1 fruit fly cellular context compared by ENCODE assay signal in the genomic region with DNA sequence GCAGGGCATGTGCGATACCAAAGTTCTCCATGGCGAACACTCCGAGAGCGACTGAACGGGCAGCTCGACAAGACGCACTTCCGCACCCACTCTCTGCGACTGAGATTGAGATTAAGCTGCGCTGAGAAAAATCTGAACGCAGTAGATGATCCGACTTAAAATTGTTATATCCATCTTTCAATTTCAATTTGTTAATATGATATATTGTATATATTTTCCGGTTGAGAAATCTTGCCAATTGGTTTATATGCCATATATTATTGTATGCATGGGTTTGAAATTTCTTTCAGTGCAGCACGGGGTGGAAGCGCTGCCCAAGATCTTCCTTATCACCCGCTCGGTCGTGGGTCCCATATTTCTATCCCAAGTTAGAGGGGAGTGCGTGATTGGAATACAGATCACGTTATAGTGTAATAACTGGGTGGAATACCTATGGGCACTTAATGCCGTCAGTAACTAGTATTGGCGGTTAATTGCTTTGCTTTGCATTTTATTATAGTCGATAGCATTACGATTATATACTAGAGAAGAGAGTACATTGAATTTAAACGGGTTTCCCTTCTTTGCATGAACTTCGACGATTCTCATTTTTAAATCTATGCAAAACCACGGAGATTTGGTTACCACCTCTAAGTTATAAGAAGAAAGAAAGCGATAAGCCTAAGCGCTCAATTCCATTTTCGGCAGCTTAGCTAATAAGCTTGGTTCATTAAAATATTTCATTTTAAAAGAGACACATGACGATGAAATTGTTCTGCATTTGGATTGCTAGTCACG.
TF ChIP-seq lines count a peak whose summit lies in the region.

A gene (minus strand): TSS at position 57 of the 777 bp plus-strand sequence.
A gene (plus strand): TSS at position 727 of the 777 bp plus-strand sequence.

TF ChIP-seq in whole organism, embryonic, 481 proteins besides CTCF, POLR2A, EP300 and RAD21 (continued from another document and continues in another):
- TF ChIP-seq pho (GFP tag; optimal IDR thresholded peaks at IDR 0.05; lab: Kevin White, UChicago) (peak; percentile 34), Ets65A (GFP tag; lab: Kevin White, UChicago) (peak; percentile 91), Doc2 (GFP tag; IDR thresholded peaks at IDR 0.05; lab: Robert Waterston, UW) (peak; percentile 44; the same call in 1 of the 2 replicates), CG7928 (GFP tag; optimal IDR thresholded peaks at IDR 0.05; lab: Kevin White, UChicago) (peak; percentile 30), ap (GFP tag; IDR thresholded peaks at IDR 0.05; lab: Robert Waterston, UW) (peak; percentile 46; the same call in 1 of the 2 replicates), gce (GFP tag; IDR thresholded peaks at IDR 0.05; lab: Robert Waterston, UW) (peak; percentile 78), CG34224 (GFP tag; IDR thresholded peaks at IDR 0.05; lab: Robert Waterston, UW; ENCODE audit: partially characterized antibody) (no peak), CG1832 (GFP tag; optimal IDR thresholded peaks at IDR 0.05; lab: Kevin White, UChicago) (no peak), HLH54F (GFP tag; optimal IDR thresholded peaks at IDR 0.05; lab: Kevin White, UChicago) (peak; percentile 47), CG7987 (GFP tag; optimal IDR thresholded peaks at IDR 0.05; lab: Kevin White, UChicago) (peak; percentile 63), CG17829 (tag; optimal IDR thresholded peaks at IDR 0.05; lab: Kevin White, UChicago) (peak; percentile 84), Dfd (GFP tag; optimal IDR thresholded peaks at IDR 0.05; lab: Kevin White, UChicago) (no peak), CG10209 (GFP tag; optimal IDR thresholded peaks at IDR 0.05; lab: Kevin White, UChicago) (peak; percentile 73), hth (optimal IDR thresholded peaks at IDR 0.05; lab: Kevin White, UChicago) (no peak), bab2 (GFP tag; optimal IDR thresholded peaks at IDR 0.05; lab: Kevin White, UChicago) (peak; percentile 22), GATAe (GFP tag; conservative IDR thresholded peaks at IDR 0.05; lab: Robert Waterston, UW) (peak; percentile 30; the same call in 1 of the 2 replicates), mirr (GFP tag; optimal IDR thresholded peaks at IDR 0.05; lab: Kevin White, UChicago) (no peak), HmgZ (tag; optimal IDR thresholded peaks at IDR 0.05; lab: Kevin White, UChicago) (peak; percentile 70), cas (GFP tag; IDR thresholded peaks at IDR 0.05; lab: Robert Waterston, UW) (peak; percentile 42; the same call in 1 of the 2 replicates), Lhr (GFP tag; optimal IDR thresholded peaks at IDR 0.05; lab: Kevin White, UChicago) (peak; percentile 32), btn (GFP tag; optimal IDR thresholded peaks at IDR 0.05; lab: Kevin White, UChicago) (no peak), pita (GFP tag; optimal IDR thresholded peaks at IDR 0.05; lab: Kevin White, UChicago) (no peak), maf-S (GFP tag; optimal IDR thresholded peaks at IDR 0.05; lab: Kevin White, UChicago) (no peak), sna (GFP tag; IDR thresholded peaks at IDR 0.05; lab: Robert Waterston, UW; ENCODE audit: partially characterized antibody) (no peak), tin (GFP tag; optimal IDR thresholded peaks at IDR 0.05; lab: Kevin White, UChicago) (peak; percentile 77), NC2α (GFP tag; optimal IDR thresholded peaks at IDR 0.05; lab: Kevin White, UChicago) (no peak), CG3065 (GFP tag; optimal IDR thresholded peaks at IDR 0.05; lab: Kevin White, UChicago) (no peak), Bteb2 (GFP tag; optimal IDR thresholded peaks at IDR 0.05; lab: Kevin White, UChicago) (peak; percentile 45), sob (GFP tag; IDR thresholded peaks at IDR 0.05; lab: Robert Waterston, UW) (peak; percentile 88), tll (GFP tag; optimal IDR thresholded peaks at IDR 0.05; lab: Kevin White, UChicago) (no peak), pzg (GFP tag; optimal IDR thresholded peaks at IDR 0.05; lab: Kevin White, UChicago) (peak; percentile 3), sd (tag; optimal IDR thresholded peaks at IDR 0.05; lab: Kevin White, UChicago) (no peak), CG12769 (tag; optimal IDR thresholded peaks at IDR 0.05; lab: Kevin White, UChicago) (no peak), CG12299 (tag; optimal IDR thresholded peaks at IDR 0.05; lab: Kevin White, UChicago) (peak; percentile 68), Lpt (GFP tag; optimal IDR thresholded peaks at IDR 0.05; lab: Kevin White, UChicago) (no peak), CG7271 (tag; optimal IDR thresholded peaks at IDR 0.05; lab: Kevin White, UChicago) (no peak), emc (GFP tag; optimal IDR thresholded peaks at IDR 0.05; lab: Kevin White, UChicago) (no peak), Tbp (GFP tag; optimal IDR thresholded peaks at IDR 0.05; lab: Kevin White, UChicago) (no peak), sens (GFP tag; lab: Kevin White, UChicago) (peak; percentile 93), CG5180 (GFP tag; optimal IDR thresholded peaks at IDR 0.05; lab: Kevin White, UChicago) (peak; percentile 54), CG43689 (GFP tag; IDR thresholded peaks at IDR 0.05; lab: Robert Waterston, UW) (peak; percentile 28; the same call in 1 of the 2 replicates), CG6689 (GFP tag; IDR thresholded peaks at IDR 0.05; lab: Robert Waterston, UW) (peak; percentile 84), Rx (GFP tag; IDR thresholded peaks at IDR 0.05; lab: Robert Waterston, UW) (peak; percentile 64), CG14441 (GFP tag; IDR thresholded peaks at IDR 0.05; lab: Robert Waterston, UW) (peak; percentile 79), ERR (GFP tag; optimal IDR thresholded peaks at IDR 0.05; lab: Kevin White, UChicago) (peak; percentile 27), CG32772 (GFP tag; IDR thresholded peaks at IDR 0.05; lab: Robert Waterston, UW) (peak; percentile 83), CG11398 (GFP tag; optimal IDR thresholded peaks at IDR 0.05; lab: Kevin White, UChicago) (no peak), nau (GFP tag; optimal IDR thresholded peaks at IDR 0.05; lab: Kevin White, UChicago) (no peak), nerfin-1 (tag; optimal IDR thresholded peaks at IDR 0.05; lab: Kevin White, UChicago) (peak; percentile 60), oc (tag; optimal IDR thresholded peaks at IDR 0.05; lab: Kevin White, UChicago) (no peak), C15 (GFP tag; IDR thresholded peaks at IDR 0.05; lab: Robert Waterston, UW) (0 out of 3 replicates have a peak, but pooled peaks have one; percentile 26), Fer2 (tag; optimal IDR thresholded peaks at IDR 0.05; lab: Kevin White, UChicago) (peak; percentile 31), CG1602 (GFP tag; optimal IDR thresholded peaks at IDR 0.05; lab: Kevin White, UChicago) (peak; percentile 56), crp (GFP tag; optimal IDR thresholded peaks at IDR 0.05; lab: Kevin White, UChicago) (peak in 1 of 2 experiments; percentile 9), CG2199 (GFP tag; IDR thresholded peaks at IDR 0.05; lab: Robert Waterston, UW) (no peak), B-H1 (GFP tag; IDR thresholded peaks at IDR 0.05; lab: Robert Waterston, UW) (peak; percentile 65), gsb (GFP tag; IDR thresholded peaks at IDR 0.05; lab: Robert Waterston, UW) (peak; percentile 78), ase (GFP tag; IDR thresholded peaks at IDR 0.05; lab: Robert Waterston, UW) (peak; percentile 82), peb (GFP tag; IDR thresholded peaks at IDR 0.05; lab: Robert Waterston, UW) (peak; percentile 75), fd3F (GFP tag; optimal IDR thresholded peaks at IDR 0.05; lab: Kevin White, UChicago) (peak; percentile 51), CG2875 (GFP tag; optimal IDR thresholded peaks at IDR 0.05; lab: Kevin White, UChicago) (peak; percentile 52), CoRest (tag; optimal IDR thresholded peaks at IDR 0.05; lab: Kevin White, UChicago) (peak; percentile 80), CG12942 (GFP tag; optimal IDR thresholded peaks at IDR 0.05; lab: Kevin White, UChicago) (peak; percentile 58), dpn (GFP tag; optimal IDR thresholded peaks at IDR 0.05; lab: Kevin White, UChicago) (peak; percentile 34 to 78), CG4360 (GFP tag; IDR thresholded peaks at IDR 0.05; lab: Robert Waterston, UW) (peak; percentile 34; the same call in 1 of the 2 replicates), jigr1 (GFP tag; IDR thresholded peaks at IDR 0.05; lab: Robert Waterston, UW) (peak; percentile 45; the same call in 1 of the 3 replicates), nmo (GFP tag; optimal IDR thresholded peaks at IDR 0.05; lab: Kevin White, UChicago) (peak; percentile 85), unc-4 (GFP tag; IDR thresholded peaks at IDR 0.05; lab: Robert Waterston, UW; ENCODE audit: partially characterized antibody) (no peak), al (GFP tag; IDR thresholded peaks at IDR 0.05; lab: Robert Waterston, UW) (peak; percentile 49; the same call in 1 of the 2 replicates), CG14050 (GFP tag; IDR thresholded peaks at IDR 0.05; lab: Robert Waterston, UW) (peak; percentile 50; the same call in 2 of the 3 replicates), chinmo (GFP tag; IDR thresholded peaks at IDR 0.05; lab: Robert Waterston, UW; ENCODE audit: partially characterized antibody) (no peak), Chrac-16 (GFP tag; optimal IDR thresholded peaks at IDR 0.05; lab: Kevin White, UChicago) (peak; percentile 71), CG12155 (GFP tag; optimal IDR thresholded peaks at IDR 0.05; lab: Kevin White, UChicago) (peak; percentile 76), sug (tag; optimal IDR thresholded peaks at IDR 0.05; lab: Kevin White, UChicago) (peak; percentile 56), insv (GFP tag; optimal IDR thresholded peaks at IDR 0.05; lab: Kevin White, UChicago) (no peak), zf30C (GFP tag; optimal IDR thresholded peaks at IDR 0.05; lab: Kevin White, UChicago) (peak; percentile 61), Hmr (GFP tag; optimal IDR thresholded peaks at IDR 0.05; lab: Kevin White, UChicago) (peak; percentile 85), CG12744 (GFP tag; optimal IDR thresholded peaks at IDR 0.05; lab: Kevin White, UChicago) (no peak), CG4328 (GFP tag; optimal IDR thresholded peaks at IDR 0.05; lab: Kevin White, UChicago) (peak; percentile 16), inv (GFP tag; IDR thresholded peaks at IDR 0.05; lab: Robert Waterston, UW; ENCODE audit: partially characterized antibody) (no peak), dmrt11E (tag; optimal IDR thresholded peaks at IDR 0.05; lab: Kevin White, UChicago) (peak; percentile 81), CG15479 (GFP tag; optimal IDR thresholded peaks at IDR 0.05; lab: Kevin White, UChicago) (no peak), hkb (optimal IDR thresholded peaks at IDR 0.05; lab: Kevin White, UChicago) (no peak), hkb (GFP tag; IDR thresholded peaks at IDR 0.05; lab: Robert Waterston, UW) (peak; percentile 78), Nf-YB (GFP tag; optimal IDR thresholded peaks at IDR 0.05; lab: Kevin White, UChicago) (peak; percentile 51), Six4 (GFP tag; optimal IDR thresholded peaks at IDR 0.05; lab: Kevin White, UChicago) (peak; percentile 50), wor (GFP tag; IDR thresholded peaks at IDR 0.05; lab: Robert Waterston, UW) (peak; percentile 56), Fer3 (tag; optimal IDR thresholded peaks at IDR 0.05; lab: Kevin White, UChicago) (peak; percentile 84), slou (GFP tag; optimal IDR thresholded peaks at IDR 0.05; lab: Kevin White, UChicago) (no peak), CG1647 (GFP tag; optimal IDR thresholded peaks at IDR 0.05; lab: Kevin White, UChicago) (peak; percentile 38), danr (GFP tag; IDR thresholded peaks at IDR 0.05; lab: Robert Waterston, UW) (peak; percentile 42), CG6654 (GFP tag; optimal IDR thresholded peaks at IDR 0.05; lab: Kevin White, UChicago) (peak; percentile 35), CHES-1-like (GFP tag; optimal IDR thresholded peaks at IDR 0.05; lab: Kevin White, UChicago) (no peak), CG17328 (GFP tag; IDR thresholded peaks at IDR 0.05; lab: Robert Waterston, UW) (peak; percentile 78), wdn (GFP tag; IDR thresholded peaks at IDR 0.05; lab: Robert Waterston, UW) (peak; percentile 74), CG3407 (GFP tag; optimal IDR thresholded peaks at IDR 0.05; lab: Kevin White, UChicago) (peak; percentile 52), CG15601 (tag; optimal IDR thresholded peaks at IDR 0.05; lab: Kevin White, UChicago) (no peak), CG18476 (GFP tag; optimal IDR thresholded peaks at IDR 0.05; lab: Kevin White, UChicago) (peak; percentile 73), CG5953 (GFP tag; IDR thresholded peaks at IDR 0.05; lab: Robert Waterston, UW) (peak; percentile 50; the same call in 1 of the 2 replicates), fd96Cb (tag; optimal IDR thresholded peaks at IDR 0.05; lab: Kevin White, UChicago) (peak; percentile 77), twi (tag; optimal IDR thresholded peaks at IDR 0.05; lab: Kevin White, UChicago) (peak; percentile 50), CG16863 (GFP tag; optimal IDR thresholded peaks at IDR 0.05; lab: Kevin White, UChicago) (peak; percentile 36), CG9727 (GFP tag; optimal IDR thresholded peaks at IDR 0.05; lab: Kevin White, UChicago) (peak; percentile 83), CG30431 (GFP tag; optimal IDR thresholded peaks at IDR 0.05; lab: Kevin White, UChicago) (peak; percentile 70), p53 (GFP tag; optimal IDR thresholded peaks at IDR 0.05; lab: Kevin White, UChicago) (no peak), wek (GFP tag; optimal IDR thresholded peaks at IDR 0.05; lab: Kevin White, UChicago) (peak; percentile 21), bigmax (GFP tag; optimal IDR thresholded peaks at IDR 0.05; lab: Kevin White, UChicago) (no peak), amos (GFP tag; IDR thresholded peaks at IDR 0.05; lab: Robert Waterston, UW; ENCODE audit: partially characterized antibody) (no peak), CG3847 (GFP tag; IDR thresholded peaks at IDR 0.05; lab: Robert Waterston, UW) (peak; percentile 74), CG12659 (GFP tag; optimal IDR thresholded peaks at IDR 0.05; lab: Kevin White, UChicago) (peak; percentile 61), Mes4 (GFP tag; optimal IDR thresholded peaks at IDR 0.05; lab: Kevin White, UChicago) (peak; percentile 15), Xbp1 (GFP tag; optimal IDR thresholded peaks at IDR 0.05; lab: Kevin White, UChicago) (peak; percentile 77), Ets97D (GFP tag; optimal IDR thresholded peaks at IDR 0.05; lab: Kevin White, UChicago) (peak; percentile 7), H2.0 (GFP tag; IDR thresholded peaks at IDR 0.05; lab: Robert Waterston, UW) (peak; percentile 69), run (tag; optimal IDR thresholded peaks at IDR 0.05; lab: Kevin White, UChicago) (peak; percentile 37), HLHmδ (GFP tag; optimal IDR thresholded peaks at IDR 0.05; lab: Kevin White, UChicago) (no peak), NC2β (GFP tag; optimal IDR thresholded peaks at IDR 0.05; lab: Kevin White, UChicago) (peak; percentile 23), CG12104 (GFP tag; optimal IDR thresholded peaks at IDR 0.05; lab: Kevin White, UChicago) (peak; percentile 67), Poxn (GFP tag; IDR thresholded peaks at IDR 0.05; lab: Robert Waterston, UW) (no peak), D (optimal IDR thresholded peaks at IDR 0.05; lab: Kevin White, UChicago) (no peak), D (GFP tag; optimal IDR thresholded peaks at IDR 0.05; lab: Kevin White, UChicago) (peak; percentile 70)
